Fruit fly (Drosophila melanogaster) whole organism, embryonic: Measurements from ENCODE around the gene CG5446.

Experiments used
- Atf6 ChIP-seq: fragments of 200-800 bp; sonication (Bioruptor generic); IDR thresholded peaks from 2 replicates; pipeline ENCODE4 v1.3.6; 2022; ENCODE audit warnings: missing biosample characterization, missing genetic modification characterization
- Blimp-1 ChIP-seq: fragments of 200-800 bp; sonication (Bioruptor generic); optimal IDR thresholded peaks from 3 replicates; lab custom pipeline; 2018; ENCODE audit warnings: missing biosample characterization, missing genetic modification characterization, mild to moderate bottlenecking, moderate library complexity, missing genetic modification reagents
- C15 ChIP-seq: fragments of 200-800 bp; sonication (Bioruptor generic); IDR thresholded peaks from 3 replicates; pipeline ENCODE4 v1.3.6; 2022; ENCODE audit warnings: missing biosample characterization, missing genetic modification characterization
- CG10147 ChIP-seq: fragments of 200-800 bp; sonication (Bioruptor generic); optimal IDR thresholded peaks from 2 replicates; lab custom pipeline; 2019; ENCODE audit warnings: missing biosample characterization, mild to moderate bottlenecking, missing genetic modification characterization, moderate library complexity
- CG10654 ChIP-seq: fragments of 200-800 bp; sonication (Bioruptor generic); optimal IDR thresholded peaks from 2 replicates; lab custom pipeline; 2016; ENCODE audit warnings: missing biosample characterization, missing genetic modification characterization
- CG11504 ChIP-seq: fragments of 200-800 bp; sonication (Bioruptor generic); optimal IDR thresholded peaks from 3 replicates; lab custom pipeline; 2019; ENCODE audit warnings: missing biosample characterization, mild to moderate bottlenecking, missing genetic modification characterization, moderate library complexity
- CG12391 ChIP-seq: fragments of 200-800 bp; sonication (Bioruptor generic); optimal IDR thresholded peaks from 3 replicates; lab custom pipeline; 2018; ENCODE audit warnings: missing biosample characterization, mild to moderate bottlenecking, missing genetic modification characterization, moderate library complexity
- CG12659 ChIP-seq: fragments of 200-800 bp; sonication (Bioruptor generic); optimal IDR thresholded peaks from 3 replicates; lab custom pipeline; 2017; ENCODE audit warnings: mild to moderate bottlenecking, missing biosample characterization, missing genetic modification reagents, missing genetic modification characterization
- CG12769 ChIP-seq: fragments of 200-800 bp; sonication (Bioruptor generic); optimal IDR thresholded peaks from 2 replicates; lab custom pipeline; 2019; ENCODE audit warnings: missing biosample characterization, mild to moderate bottlenecking, missing genetic modification characterization, moderate library complexity
- CG13123 ChIP-seq: fragments of 200-800 bp; sonication (Bioruptor generic); optimal IDR thresholded peaks from 2 replicates; lab custom pipeline; 2016; ENCODE audit warnings: missing biosample characterization, missing genetic modification characterization
- CG13287 ChIP-seq: fragments of 200-800 bp; sonication (Bioruptor generic); IDR thresholded peaks from 2 replicates; pipeline ENCODE4 v1.3.6; 2022; ENCODE audit warnings: missing biosample characterization, missing genetic modification characterization; ENCODE audit not compliant: partially characterized antibody
- CG14710 ChIP-seq: fragments of 200-800 bp; sonication (Bioruptor generic); optimal IDR thresholded peaks from 3 replicates; lab custom pipeline; 2019; ENCODE audit warnings: missing biosample characterization, mild to moderate bottlenecking, missing genetic modification characterization, moderate library complexity
- CG17612 ChIP-seq: fragments of 200-800 bp; sonication (Bioruptor generic); IDR thresholded peaks from 2 replicates; pipeline ENCODE4 v1.3.6; 2022; ENCODE audit warnings: missing biosample characterization, missing genetic modification characterization
- CG17829 ChIP-seq: fragments of 200-800 bp; optimal IDR thresholded peaks from 2 replicates; lab custom pipeline; 2019; ENCODE audit warnings: missing biosample characterization, mild to moderate bottlenecking, missing genetic modification characterization, moderate library complexity
- CG18262 ChIP-seq: fragments of 200-800 bp; optimal IDR thresholded peaks from 3 replicates; lab custom pipeline; 2019; ENCODE audit warnings: missing biosample characterization, mild to moderate bottlenecking, missing genetic modification characterization, moderate library complexity
- CG2678 ChIP-seq: fragments of 200-800 bp; sonication (Bioruptor generic); optimal IDR thresholded peaks from 3 replicates; lab custom pipeline; 2019; ENCODE audit warnings: missing biosample characterization, mild to moderate bottlenecking, missing genetic modification characterization, moderate library complexity
- CG30431 ChIP-seq: fragments of 200-800 bp; sonication (Bioruptor generic); optimal IDR thresholded peaks from 2 replicates; lab custom pipeline; 2017; ENCODE audit warnings: missing biosample characterization, missing genetic modification characterization
- CG3163 ChIP-seq: fragments of 200-800 bp; sonication (Bioruptor generic); optimal IDR thresholded peaks from 3 replicates; lab custom pipeline; 2016; ENCODE audit warnings: missing biosample characterization, missing genetic modification characterization
- CG3281 ChIP-seq: fragments of 200-800 bp; sonication (Bioruptor generic); optimal IDR thresholded peaks from 3 replicates; lab custom pipeline; 2017; ENCODE audit warnings: missing biosample characterization, mild to moderate bottlenecking, missing genetic modification characterization
- CG33213 ChIP-seq: fragments of 200-800 bp; sonication (Bioruptor generic); optimal IDR thresholded peaks from 3 replicates; lab custom pipeline; 2016; ENCODE audit warnings: missing biosample characterization, missing genetic modification characterization
- CG4360 ChIP-seq: fragments of 200-800 bp; sonication (Bioruptor generic); IDR thresholded peaks from 2 replicates; pipeline ENCODE4 v1.3.6; 2022; ENCODE audit warnings: missing biosample characterization, missing genetic modification characterization
- CG4424 ChIP-seq: fragments of 200-800 bp; sonication (Bioruptor generic); optimal IDR thresholded peaks from 3 replicates; lab custom pipeline; 2016; ENCODE audit warnings: missing biosample characterization, missing genetic modification characterization
- CG4617 ChIP-seq: fragments of 200-800 bp; sonication (Bioruptor generic); optimal IDR thresholded peaks from 3 replicates; lab custom pipeline; 2016; ENCODE audit warnings: missing biosample characterization, missing genetic modification characterization, borderline replicate concordance
- CG4820 ChIP-seq: fragments of 200-800 bp; sonication (Bioruptor generic); optimal IDR thresholded peaks from 3 replicates; lab custom pipeline; 2016; ENCODE audit warnings: missing biosample characterization, missing genetic modification characterization
- CG8924 ChIP-seq: fragments of 200-800 bp; optimal IDR thresholded peaks from 3 replicates; lab custom pipeline; 2019; ENCODE audit warnings: missing biosample characterization, mild to moderate bottlenecking, missing genetic modification characterization, moderate library complexity
- CG9437 ChIP-seq: fragments of 200-800 bp; sonication (Bioruptor generic); optimal IDR thresholded peaks from 2 replicates; lab custom pipeline; 2018; ENCODE audit warnings: missing biosample characterization, mild to moderate bottlenecking, missing genetic modification characterization
- CoRest ChIP-seq: fragments of 200-800 bp; sonication (Bioruptor generic); optimal IDR thresholded peaks from 3 replicates; lab custom pipeline; 2018; ENCODE audit warnings: missing biosample characterization, mild to moderate bottlenecking, missing genetic modification characterization, moderate library complexity
- HmgZ ChIP-seq: fragments of 200-800 bp; sonication (Bioruptor generic); optimal IDR thresholded peaks from 2 replicates; lab custom pipeline; 2018; ENCODE audit warnings: missing biosample characterization, mild to moderate bottlenecking, missing genetic modification characterization
- Hmr ChIP-seq: fragments of 200-800 bp; sonication (Bioruptor generic); optimal IDR thresholded peaks from 3 replicates; lab custom pipeline; 2017; ENCODE audit warnings: mild to moderate bottlenecking, missing biosample characterization, missing genetic modification reagents, missing genetic modification characterization
- Hr3 ChIP-seq: fragments of 200-800 bp; sonication (Bioruptor generic); optimal IDR thresholded peaks from 3 replicates; lab custom pipeline; 2016; ENCODE audit warnings: missing biosample characterization, missing genetic modification characterization
- Hr51 ChIP-seq, 2 experiments: fragments of 200-800 bp; sonication (Bioruptor generic); optimal IDR thresholded peaks; 2 replicates in 1 of 2; 3 replicates in 1 of 2; lab custom pipeline; 2016 to 2018; ENCODE audit warnings: missing biosample characterization in 2 of 2, missing genetic modification characterization in 2 of 2, mild to moderate bottlenecking in 1 of 2, moderate library complexity in 1 of 2
- Meics ChIP-seq: fragments of 200-800 bp; sonication (Bioruptor generic); optimal IDR thresholded peaks from 2 replicates; lab custom pipeline; 2017; ENCODE audit warnings: missing biosample characterization, mild to moderate bottlenecking, missing genetic modification characterization
- Rfx ChIP-seq: fragments of 200-800 bp; sonication (Bioruptor generic); IDR thresholded peaks from 2 replicates; pipeline ENCODE4 v1.3.6; 2022; ENCODE audit warnings: missing biosample characterization, missing genetic modification characterization
- Sin3A ChIP-seq: fragments of >200 bp; optimal IDR thresholded peaks from 2 replicates; lab custom pipeline; 2018
- Sox100B ChIP-seq: fragments of 200-800 bp; sonication (Bioruptor generic); optimal IDR thresholded peaks from 3 replicates; lab custom pipeline; 2018; ENCODE audit warnings: missing biosample characterization, mild to moderate bottlenecking, missing genetic modification characterization
- YL-1 ChIP-seq: fragments of 200-800 bp; sonication (Bioruptor generic); optimal IDR thresholded peaks from 3 replicates; lab custom pipeline; 2017; ENCODE audit warnings: missing biosample characterization, mild to moderate bottlenecking, missing genetic modification characterization
- ase ChIP-seq: fragments of 200-800 bp; sonication (Bioruptor generic); IDR thresholded peaks from 3 replicates; pipeline ENCODE4 v1.3.6; 2022; ENCODE audit warnings: missing biosample characterization, missing genetic modification characterization
- ato ChIP-seq: fragments of 200-800 bp; sonication (Bioruptor generic); IDR thresholded peaks from 2 replicates; pipeline ENCODE4 v1.3.6; 2022; ENCODE audit warnings: missing biosample characterization, missing genetic modification characterization; ENCODE audit not compliant: partially characterized antibody
- br ChIP-seq: fragments of >200 bp; optimal IDR thresholded peaks from 2 replicates; lab custom pipeline; 2017
- caup ChIP-seq: fragments of 200-800 bp; sonication (Bioruptor generic); optimal IDR thresholded peaks from 3 replicates; lab custom pipeline; 2017; ENCODE audit warnings: missing biosample characterization, mild to moderate bottlenecking, missing genetic modification characterization, moderate library complexity; ENCODE audit not compliant: severe bottlenecking
- danr ChIP-seq: fragments of 200-800 bp; sonication (Bioruptor generic); IDR thresholded peaks from 2 replicates; pipeline ENCODE4 v1.3.6; 2022; ENCODE audit warnings: missing biosample characterization, missing genetic modification characterization
- eyg ChIP-seq: fragments of 200-800 bp; sonication (Bioruptor generic); optimal IDR thresholded peaks from 3 replicates; lab custom pipeline; 2016; ENCODE audit warnings: missing biosample characterization, missing genetic modification characterization
- gem ChIP-seq: fragments of 200-800 bp; sonication (Bioruptor generic); optimal IDR thresholded peaks from 2 replicates; lab custom pipeline; 2019; ENCODE audit warnings: missing biosample characterization, mild to moderate bottlenecking, missing genetic modification characterization, moderate library complexity
- kay ChIP-seq: fragments of 200-800 bp; sonication (Bioruptor generic); optimal IDR thresholded peaks from 2 replicates; lab custom pipeline; 2016; ENCODE audit warnings: missing biosample characterization, missing genetic modification characterization
- nerfin-1 ChIP-seq: fragments of 200-800 bp; sonication (Bioruptor generic); optimal IDR thresholded peaks from 3 replicates; lab custom pipeline; 2019; ENCODE audit warnings: missing biosample characterization, mild to moderate bottlenecking, missing genetic modification characterization, moderate library complexity
- phol ChIP-seq: fragments of 200-800 bp; sonication (Bioruptor generic); optimal IDR thresholded peaks from 3 replicates; lab custom pipeline; 2018; ENCODE audit warnings: missing biosample characterization, mild to moderate bottlenecking, missing genetic modification characterization, moderate library complexity
- scrt ChIP-seq: fragments of 200-800 bp; sonication (Bioruptor generic); optimal IDR thresholded peaks from 2 replicates; lab custom pipeline; 2018; ENCODE audit warnings: missing biosample characterization, mild to moderate bottlenecking, missing genetic modification characterization, moderate library complexity
- sens-2 ChIP-seq: fragments of 200-800 bp; sonication (Bioruptor generic); IDR thresholded peaks from 2 replicates; pipeline ENCODE4 v1.3.6; 2022; ENCODE audit warnings: missing biosample characterization, missing genetic modification characterization
- vvl ChIP-seq: fragments of 200-800 bp; sonication (Bioruptor generic); IDR thresholded peaks from 2 replicates; pipeline ENCODE4 v1.3.6; 2022; ENCODE audit warnings: missing biosample characterization, missing genetic modification characterization
- zen2 ChIP-seq: fragments of 200-800 bp; sonication (Bioruptor generic); IDR thresholded peaks from 3 replicates; pipeline ENCODE4 v1.3.6; 2022; ENCODE audit warnings: missing biosample characterization, missing genetic modification characterization; ENCODE audit not compliant: partially characterized antibody

The CG5446 gene

dm6 chr2L:12415485-12416137, 11.9 kb downstream of the CG5446 start (continued):
- no peak for TF ChIP-seq CG33213 (GFP tag; lab: Kevin White, UChicago)
- TF ChIP-seq zen2 (GFP tag; lab: Robert Waterston, UW), result no peak
- 0 out of 2 replicates have a peak, but pooled peaks have one; percentile 5 for TF ChIP-seq vvl (GFP tag; lab: Robert Waterston, UW)
- TF ChIP-seq CG13123 (GFP tag; lab: Kevin White, UChicago), result no peak
- TF ChIP-seq Blimp-1, result peak; percentile 37
- TF ChIP-seq Sin3A, result no peak
- TF ChIP-seq scrt (GFP tag; lab: Kevin White, UChicago), result no peak
- no peak for TF ChIP-seq CG12769
- peak; percentile 48 for TF ChIP-seq Meics (GFP tag; lab: Kevin White, UChicago)
- no peak for TF ChIP-seq CG12659 (GFP tag; lab: Kevin White, UChicago)
- peak; percentile 42 for TF ChIP-seq CG14710
- TF ChIP-seq sens-2 (GFP tag; lab: Robert Waterston, UW), result no peak
- no peak for TF ChIP-seq CG13287 (GFP tag; lab: Robert Waterston, UW)
- TF ChIP-seq danr (GFP tag; lab: Robert Waterston, UW), result no peak
- no peak for TF ChIP-seq eyg (GFP tag; lab: Kevin White, UChicago)
- TF ChIP-seq HmgZ (tag; lab: Kevin White, UChicago), result no peak
- TF ChIP-seq br (lab: Kevin White, UChicago), result no peak
- peak in 1 of 2 experiments; percentile 44 for TF ChIP-seq Hr51 (GFP tag; optimal IDR thresholded peaks at IDR 0.05; lab: Kevin White, UChicago)
- peak; percentile 32 for TF ChIP-seq CG9437 (GFP tag; lab: Kevin White, UChicago)
- TF ChIP-seq CG4424, result peak; percentile 19
- TF ChIP-seq phol (tag; lab: Kevin White, UChicago), result peak; percentile 46
- TF ChIP-seq CG3163 (GFP tag; lab: Kevin White, UChicago), result no peak
- TF ChIP-seq gem (tag; lab: Kevin White, UChicago), result peak; percentile 65
- peak; percentile 4 for TF ChIP-seq CG4820
- peak; percentile 34 for TF ChIP-seq CG8924 (tag; lab: Kevin White, UChicago)
- no peak for TF ChIP-seq CG17612 (GFP tag; lab: Robert Waterston, UW)
- TF ChIP-seq CG10147 (GFP tag; lab: Kevin White, UChicago), result peak; percentile 33
- TF ChIP-seq YL-1 (GFP tag; lab: Kevin White, UChicago), result no peak
- TF ChIP-seq CG17829, result peak; percentile 11
- no peak for TF ChIP-seq ase (GFP tag; lab: Robert Waterston, UW)
- TF ChIP-seq kay, result no peak
- TF ChIP-seq Hr3 (GFP tag; lab: Kevin White, UChicago), result peak; percentile 9
- TF ChIP-seq CG4617, result no peak
- peak; percentile 42 for TF ChIP-seq Sox100B (GFP tag; lab: Kevin White, UChicago)
- peak; percentile 46 for TF ChIP-seq CoRest (tag; lab: Kevin White, UChicago)
- TF ChIP-seq CG10654 (GFP tag; lab: Kevin White, UChicago), result no peak
- no peak for TF ChIP-seq C15 (GFP tag; lab: Robert Waterston, UW)
- peak; percentile 17 for TF ChIP-seq Hmr (GFP tag; lab: Kevin White, UChicago)
- no peak for TF ChIP-seq CG30431 (GFP tag; lab: Kevin White, UChicago)
- no peak for TF ChIP-seq ato (GFP tag; lab: Robert Waterston, UW)
- TF ChIP-seq nerfin-1, result no peak
- no peak for TF ChIP-seq CG4360 (GFP tag; lab: Robert Waterston, UW)
- TF ChIP-seq CG2678 (tag; lab: Kevin White, UChicago), result peak; percentile 55
- TF ChIP-seq Rfx (GFP tag; lab: Robert Waterston, UW), result no peak
- peak; percentile 46 for TF ChIP-seq CG12391 (tag; lab: Kevin White, UChicago)
- no peak for TF ChIP-seq caup (GFP tag; lab: Kevin White, UChicago)
- peak; percentile 66 for TF ChIP-seq CG11504 (tag; lab: Kevin White, UChicago)
- peak; percentile 14 for TF ChIP-seq CG3281
- peak; percentile 63 for TF ChIP-seq CG18262
- TF ChIP-seq Atf6 (GFP tag; lab: Robert Waterston, UW), result no peak
